Fruit fly (Drosophila melanogaster): ENCODE data around the gene Femcoat.

Gene Femcoat

dm6 chrX:4202235-4202794 lies 40.3 kb downstream of the Femcoat start (continued):
- no peak for TF ChIP-seq Atf-2 (GFP tag; optimal IDR thresholded peaks at IDR 0.05)
- TF ChIP-seq ems (GFP tag; optimal IDR thresholded peaks at IDR 0.05), result no peak
- TF ChIP-seq oc (tag; optimal IDR thresholded peaks at IDR 0.05), result peak; percentile 1
- TF ChIP-seq lov (optimal IDR thresholded peaks at IDR 0.05), result no peak
- TF ChIP-seq lov (GFP tag; IDR thresholded peaks at IDR 0.05), result no peak
- TF ChIP-seq HLHmδ (GFP tag; optimal IDR thresholded peaks at IDR 0.05), result no peak
- peak; percentile 38 for TF ChIP-seq cwo (GFP tag; optimal IDR thresholded peaks at IDR 0.05)
- no peak for TF ChIP-seq CG13624 (GFP tag; optimal IDR thresholded peaks at IDR 0.05)
- TF ChIP-seq sisA (GFP tag; IDR thresholded peaks at IDR 0.05), result no peak
- TF ChIP-seq fd64A (GFP tag; optimal IDR thresholded peaks at IDR 0.05), result peak; percentile 49
- TF ChIP-seq CG15696 (tag; optimal IDR thresholded peaks at IDR 0.05), result peak; percentile 75
- no peak for TF ChIP-seq CG11696 (GFP tag; IDR thresholded peaks at IDR 0.05)
- TF ChIP-seq sens (GFP tag), result peak; percentile 89
- TF ChIP-seq CG7928 (GFP tag; optimal IDR thresholded peaks at IDR 0.05), result peak; percentile 4
- TF ChIP-seq CG15479 (GFP tag; optimal IDR thresholded peaks at IDR 0.05), result peak; percentile 74
- TF ChIP-seq CG12299 (tag; optimal IDR thresholded peaks at IDR 0.05), result peak; percentile 53
- TF ChIP-seq ind (GFP tag; optimal IDR thresholded peaks at IDR 0.05), result no peak
- no peak for TF ChIP-seq insv (GFP tag; optimal IDR thresholded peaks at IDR 0.05)
- peak; percentile 73 for TF ChIP-seq HHEX (GFP tag; optimal IDR thresholded peaks at IDR 0.05)
- TF ChIP-seq her (GFP tag; optimal IDR thresholded peaks at IDR 0.05), result peak; percentile 4
- TF ChIP-seq gro (GFP tag; optimal IDR thresholded peaks at IDR 0.05), result peak; percentile 48

dm6 chrX:4200612-4201011 lies 42.0 kb downstream of the Femcoat start:
- no peak for TF ChIP-seq CG4730 (GFP tag; IDR thresholded peaks at IDR 0.05)
- no peak for TF ChIP-seq CG6654 (GFP tag; optimal IDR thresholded peaks at IDR 0.05)
- no peak for TF ChIP-seq gfzf (GFP tag; optimal IDR thresholded peaks at IDR 0.05)
- no peak for TF ChIP-seq PHDP (tag; optimal IDR thresholded peaks at IDR 0.05)
- no peak for TF ChIP-seq run (tag; optimal IDR thresholded peaks at IDR 0.05)
- TF ChIP-seq CG8290 (GFP tag; optimal IDR thresholded peaks at IDR 0.05), result no peak
- no peak for TF ChIP-seq CG8290 (tag; optimal IDR thresholded peaks at IDR 0.05)
- peak; percentile 15 for TF ChIP-seq sqz (GFP tag; optimal IDR thresholded peaks at IDR 0.05)
- no peak for TF ChIP-seq pum (GFP tag; optimal IDR thresholded peaks at IDR 0.05)
- TF ChIP-seq BtbVII (GFP tag; optimal IDR thresholded peaks at IDR 0.05), result no peak
- no peak for TF ChIP-seq Dbx (GFP tag; IDR thresholded peaks at IDR 0.05)
- TF ChIP-seq Hmr (GFP tag; optimal IDR thresholded peaks at IDR 0.05), result no peak
- no peak for TF ChIP-seq sr (GFP tag; IDR thresholded peaks at IDR 0.05)
- TF ChIP-seq gsb (GFP tag; IDR thresholded peaks at IDR 0.05), result no peak
- TF ChIP-seq CG34376 (GFP tag; optimal IDR thresholded peaks at IDR 0.05), result no peak
- TF ChIP-seq stc (GFP tag; IDR thresholded peaks at IDR 0.05), result no peak
- no peak for TF ChIP-seq cas (GFP tag; IDR thresholded peaks at IDR 0.05)
- TF ChIP-seq Taf1 (GFP tag; IDR thresholded peaks at IDR 0.05), result no peak
- TF ChIP-seq GATAe (GFP tag; conservative IDR thresholded peaks at IDR 0.05), result no peak
- no peak for TF ChIP-seq bcd (GFP tag; optimal IDR thresholded peaks at IDR 0.05)
- TF ChIP-seq esg (GFP tag; conservative IDR thresholded peaks at IDR 0.05), result no peak
- no peak for TF ChIP-seq CG3995 (GFP tag; optimal IDR thresholded peaks at IDR 0.05)
- TF ChIP-seq Atf-2 (GFP tag; optimal IDR thresholded peaks at IDR 0.05), result no peak
- TF ChIP-seq Dp (GFP tag; optimal IDR thresholded peaks at IDR 0.05), result no peak
- no peak for TF ChIP-seq Blimp-1 (GFP tag; optimal IDR thresholded peaks at IDR 0.05)
- TF ChIP-seq fru (optimal IDR thresholded peaks at IDR 0.05), result no peak
- peak; percentile 12 for TF ChIP-seq Ets65A (GFP tag)
- no peak for TF ChIP-seq CG6689 (GFP tag; IDR thresholded peaks at IDR 0.05)
- no peak for TF ChIP-seq maf-S (GFP tag; optimal IDR thresholded peaks at IDR 0.05)
- no peak for TF ChIP-seq grau (tag; optimal IDR thresholded peaks at IDR 0.05)
- no peak for TF ChIP-seq sisA (GFP tag; IDR thresholded peaks at IDR 0.05)
- TF ChIP-seq CG11085 (GFP tag; IDR thresholded peaks at IDR 0.05), result no peak
- peak in 1 of 2 experiments; percentile 3 for TF ChIP-seq bsh (GFP tag; optimal IDR thresholded peaks at IDR 0.05)
- peak; percentile 33; the same call in 1 of the 2 replicates for TF ChIP-seq CG32772 (GFP tag; IDR thresholded peaks at IDR 0.05)
